Fruit fly (Drosophila melanogaster) Kc167 (cell line): Measurements from ENCODE around the gene GluRS-m.

Experiments used
- Myc ChIP-seq: fragments of >200 bp; optimal IDR thresholded peaks from 2 replicates; lab custom pipeline; 2017; ENCODE audit warnings: missing external identifiers
- Sin3A ChIP-seq: fragments of >200 bp; optimal IDR thresholded peaks from 2 replicates; lab custom pipeline; 2018; ENCODE audit warnings: missing external identifiers
- h ChIP-seq: fragments of >200 bp; optimal IDR thresholded peaks from 3 replicates; lab custom pipeline; 2018; ENCODE audit warnings: missing external identifiers
- insv ChIP-seq: fragments of >200 bp; optimal IDR thresholded peaks from 3 replicates; lab custom pipeline; 2018; ENCODE audit warnings: missing external identifiers
- psq ChIP-seq: fragments of >200 bp; optimal IDR thresholded peaks from 2 replicates; lab custom pipeline; 2017; ENCODE audit warnings: missing external identifiers
- ttk ChIP-seq: sonication (Bioruptor generic); optimal IDR thresholded peaks from 2 replicates; lab custom pipeline; 2017; ENCODE audit warnings: missing external identifiers

Gene GluRS-m

DNA sequence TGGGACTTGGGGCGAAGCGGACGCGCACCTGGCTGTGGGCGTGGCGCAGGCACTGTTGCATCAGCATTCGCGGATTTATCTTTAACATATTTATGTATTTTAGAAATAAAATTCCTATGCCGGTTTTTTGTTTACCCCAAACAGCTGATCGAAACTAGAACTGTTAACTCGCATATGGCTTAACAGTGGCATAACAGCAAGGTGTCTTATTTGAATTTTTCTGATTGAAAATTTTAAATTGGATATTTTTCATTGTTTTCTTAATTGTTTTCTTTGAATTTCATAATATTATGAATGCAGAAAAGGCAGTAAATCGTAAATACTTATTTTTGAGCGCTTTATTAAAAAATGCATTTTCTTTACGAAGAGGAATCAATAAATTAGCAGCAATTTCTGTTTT lies at the start of gene GluRS-m:
Gene GluRS-m (minus strand): TSS at position 154 of the 400 bp plus-strand sequence.
- no peak for TF ChIP-seq ttk (lab: Kevin White, UChicago)
- TF ChIP-seq Sin3A (lab: Kevin White, UChicago): no peak
- TF ChIP-seq h (lab: Kevin White, UChicago): no peak
- TF ChIP-seq insv (lab: Kevin White, UChicago): no peak
- no peak for TF ChIP-seq Myc
- TF ChIP-seq psq (lab: Kevin White, UChicago): no peak

dm6 chr3L:16463846-16464245 lies 46.9 kb upstream of the GluRS-m start:
- TF ChIP-seq psq (lab: Kevin White, UChicago) (no peak), insv (lab: Kevin White, UChicago) (no peak), h (lab: Kevin White, UChicago) (no peak), Sin3A (lab: Kevin White, UChicago) (no peak), Myc (no peak), ttk (lab: Kevin White, UChicago) (no peak)

dm6 chr3L:16451887-16452751 lies 35.1 kb upstream of the GluRS-m start, which contains the start of gene dsx-c73A:
Gene dsx-c73A (minus strand): TSS chr3L:16451958.
- TF ChIP-seq h (lab: Kevin White, UChicago) (no peak), Myc (no peak), Sin3A (lab: Kevin White, UChicago) (no peak), insv (lab: Kevin White, UChicago) (no peak), psq (lab: Kevin White, UChicago) (no peak), ttk (lab: Kevin White, UChicago) (no peak)

- TF ChIP-seq insv (lab: Kevin White, UChicago) (no peak), psq (lab: Kevin White, UChicago) (no peak), Myc (no peak), Sin3A (lab: Kevin White, UChicago) (no peak), h (lab: Kevin White, UChicago) (no peak), ttk (lab: Kevin White, UChicago) (no peak)
Observed at dm6 chr3L:16442628-16443027, 25.7 kb upstream of the GluRS-m start.

dm6 chr3L:16437271-16437670 lies 20.3 kb upstream of the GluRS-m start:
- TF ChIP-seq Myc (no peak), ttk (lab: Kevin White, UChicago) (no peak), Sin3A (lab: Kevin White, UChicago) (no peak), h (lab: Kevin White, UChicago) (no peak), psq (lab: Kevin White, UChicago) (no peak), insv (lab: Kevin White, UChicago) (no peak)

dm6 chr3L:16433556-16433955 lies 16.6 kb upstream of the GluRS-m start:
- no peak for TF ChIP-seq ttk (lab: Kevin White, UChicago)
- TF ChIP-seq h (lab: Kevin White, UChicago): no peak
- TF ChIP-seq insv (lab: Kevin White, UChicago): no peak
- TF ChIP-seq Myc: no peak
- TF ChIP-seq psq (lab: Kevin White, UChicago): no peak
- no peak for TF ChIP-seq Sin3A (lab: Kevin White, UChicago)

dm6 chr3L:16431056-16431455 lies 14.1 kb upstream of the GluRS-m start:
- TF ChIP-seq Sin3A (lab: Kevin White, UChicago) (no peak), h (lab: Kevin White, UChicago) (no peak), ttk (lab: Kevin White, UChicago) (no peak), insv (lab: Kevin White, UChicago) (no peak), psq (lab: Kevin White, UChicago) (no peak), Myc (no peak)

- TF ChIP-seq insv (lab: Kevin White, UChicago) (no peak), ttk (lab: Kevin White, UChicago) (no peak), Myc (no peak), Sin3A (lab: Kevin White, UChicago) (no peak), psq (lab: Kevin White, UChicago) (no peak), h (lab: Kevin White, UChicago) (no peak)
Observed at dm6 chr3L:16429451-16429850, 12.5 kb upstream of the GluRS-m start.

- TF ChIP-seq psq (lab: Kevin White, UChicago) (no peak), h (lab: Kevin White, UChicago) (no peak), ttk (lab: Kevin White, UChicago) (no peak), Sin3A (lab: Kevin White, UChicago) (no peak), insv (lab: Kevin White, UChicago) (no peak), Myc (no peak)
Observed at dm6 chr3L:16419059-16419773, 2.2 kb upstream of the GluRS-m start, which contains the start of the genes TyrRS and CG33158. Gene TyrRS (minus strand): TSS chr3L:16419302. Gene CG33158 (plus strand): TSS chr3L:16419597.

dm6 chr3L:16412394-16412950 lies 4.5 kb downstream of the GluRS-m start, which contains the start of gene Serinc:
Gene Serinc (plus strand): TSS chr3L:16412722.
- TF ChIP-seq Sin3A (lab: Kevin White, UChicago): no peak
- no peak for TF ChIP-seq ttk (lab: Kevin White, UChicago)

dm6 chr3L:16411566-16411965 lies 5.4 kb downstream of the GluRS-m start, which contains the start of gene fax:
Gene fax (minus strand): TSS chr3L:16411828.
- TF ChIP-seq Sin3A (lab: Kevin White, UChicago) (no peak), psq (lab: Kevin White, UChicago) (no peak), insv (lab: Kevin White, UChicago) (no peak), Myc (no peak), ttk (lab: Kevin White, UChicago) (no peak), h (lab: Kevin White, UChicago) (no peak)
